Worm (Caenorhabditis elegans): ENCODE measurements around the gene set-23.
A peak's percentile ranks its signal among the peaks of the same experiment; 100 is the strongest.

The set-23 gene

ce11 chrIV:1563476-1564131 lies 37.9 kb upstream of the set-23 start, which contains the start of gene Y41D4B.15:
Y41D4B.15 (plus strand) TSS chrIV:1564081.
- TF ChIP-seq unc-130 (tag; optimal IDR thresholded peaks at IDR 0.05) = no peak
- TF ChIP-seq grh-1 (GFP tag; IDR thresholded peaks at IDR 0.05) = no peak
- no peak for TF ChIP-seq nhr-84 (tag; optimal IDR thresholded peaks at IDR 0.05)
- TF ChIP-seq mab-9 (GFP tag; IDR thresholded peaks at IDR 0.05) = no peak
- TF ChIP-seq dpl-1 (GFP tag; optimal IDR thresholded peaks at IDR 0.05) = no peak
- no peak for TF ChIP-seq lin-14 (GFP tag; optimal IDR thresholded peaks at IDR 0.05)
- TF ChIP-seq fos-1 (tag; optimal IDR thresholded peaks at IDR 0.05) = no peak
- no peak for TF ChIP-seq fkh-8 (tag; optimal IDR thresholded peaks at IDR 0.05)
- TF ChIP-seq unc-30 (tag; optimal IDR thresholded peaks at IDR 0.05) = no peak
- TF ChIP-seq swsn-7 (tag; optimal IDR thresholded peaks at IDR 0.05) = no peak
- no peak for TF ChIP-seq snu-23 (GFP tag; optimal IDR thresholded peaks at IDR 0.05)

- TF ChIP-seq ceh-82 (tag; optimal IDR thresholded peaks at IDR 0.05) (no peak), blmp-1 (tag; optimal IDR thresholded peaks at IDR 0.05) (no peak), snu-23 (GFP tag; optimal IDR thresholded peaks at IDR 0.05) (no peak), pqm-1 (tag; optimal IDR thresholded peaks at IDR 0.05) (no peak), nhr-28 (tag; optimal IDR thresholded peaks at IDR 0.05) (no peak), lsy-2 (tag; optimal IDR thresholded peaks at IDR 0.05) (no peak), nhr-77 (tag; optimal IDR thresholded peaks at IDR 0.05) (no peak), efl-3 (GFP tag; optimal IDR thresholded peaks at IDR 0.05) (no peak), ceh-88 (GFP tag; IDR thresholded peaks at IDR 0.05) (no peak), xbp-1 (tag; optimal IDR thresholded peaks at IDR 0.05) (no peak), ceh-63 (GFP tag; optimal IDR thresholded peaks at IDR 0.05) (no peak), jun-1 (tag; optimal IDR thresholded peaks at IDR 0.05) (no peak), nhr-20 (tag; optimal IDR thresholded peaks at IDR 0.05) (no peak), mef-2 (tag; optimal IDR thresholded peaks at IDR 0.05) (no peak), lin-15B (tag; optimal IDR thresholded peaks at IDR 0.05) (no peak), nhr-76 (tag; optimal IDR thresholded peaks at IDR 0.05) (no peak), efl-1 (optimal IDR thresholded peaks at IDR 0.05) (no peak), efl-1 (GFP tag; optimal IDR thresholded peaks at IDR 0.05 in 1 of 2) (no peak), C16A3.4 (tag; optimal IDR thresholded peaks at IDR 0.05) (no peak)
Measured at ce11 chrIV:1565725-1566124, 35.7 kb upstream of the set-23 start.

- TF ChIP-seq C34B4.2 (tag; optimal IDR thresholded peaks at IDR 0.05) (no peak), unc-30 (tag; optimal IDR thresholded peaks at IDR 0.05) (no peak), lin-15B (tag; optimal IDR thresholded peaks at IDR 0.05) (no peak), ces-1 (GFP tag; optimal IDR thresholded peaks at IDR 0.05) (no peak), mep-1 (tag; optimal IDR thresholded peaks at IDR 0.05) (no peak), grh-1 (GFP tag; IDR thresholded peaks at IDR 0.05) (no peak), ztf-11 (tag; optimal IDR thresholded peaks at IDR 0.05) (no peak), sox-4 (tag; optimal IDR thresholded peaks at IDR 0.05) (no peak), nhr-84 (tag; optimal IDR thresholded peaks at IDR 0.05) (no peak), zag-1 (tag; optimal IDR thresholded peaks at IDR 0.05) (no peak), dpl-1 (GFP tag; optimal IDR thresholded peaks at IDR 0.05) (no peak), sptf-1 (tag; optimal IDR thresholded peaks at IDR 0.05) (no peak)
Measured at ce11 chrIV:1567577-1567976, 33.9 kb upstream of the set-23 start.

- TF ChIP-seq nhr-20 (tag; optimal IDR thresholded peaks at IDR 0.05) (no peak), blmp-1 (tag; optimal IDR thresholded peaks at IDR 0.05) (peak; percentile 60)
Measured at ce11 chrIV:1576731-1577130, 24.7 kb upstream of the set-23 start, which contains the start of gene Y41D4B.14. Y41D4B.14 (plus strand) TSS chrIV:1577031.

ce11 chrIV:1595802-1596201 lies 5.7 kb upstream of the set-23 start, which contains the start of gene npp-8:
npp-8 (minus strand) TSS chrIV:1595824.
- TF ChIP-seq dpl-1 (GFP tag; optimal IDR thresholded peaks at IDR 0.05) (peak; percentile 82 to 85 (median 83)), sptf-1 (tag; optimal IDR thresholded peaks at IDR 0.05) (no peak), lin-35 (GFP tag; optimal IDR thresholded peaks at IDR 0.05) (peak; percentile 82 to 89), aha-1 (tag; optimal IDR thresholded peaks at IDR 0.05) (no peak), lsy-2 (tag; optimal IDR thresholded peaks at IDR 0.05) (peak; percentile 86 to 88), C16A3.4 (tag; optimal IDR thresholded peaks at IDR 0.05) (peak; percentile 79), ceh-8 (GFP tag; optimal IDR thresholded peaks at IDR 0.05) (peak; percentile 86), mdl-1 (tag; optimal IDR thresholded peaks at IDR 0.05) (peak in 1 of 2 experiments; percentile 64), ets-5 (GFP tag; IDR thresholded peaks at IDR 0.05) (no peak), vab-15 (tag; optimal IDR thresholded peaks at IDR 0.05) (peak; percentile 74), hpl-2 (GFP tag; optimal IDR thresholded peaks at IDR 0.05) (peak; percentile 50), ztf-4 (tag; optimal IDR thresholded peaks at IDR 0.05) (peak; percentile 73), ceh-63 (GFP tag; optimal IDR thresholded peaks at IDR 0.05) (no peak), skn-1 (tag; optimal IDR thresholded peaks at IDR 0.05) (peak; percentile 88), lin-15B (tag; optimal IDR thresholded peaks at IDR 0.05) (peak; percentile 80), elt-3 (tag; optimal IDR thresholded peaks at IDR 0.05) (peak in 2 of 6 experiments; percentile 26 to 73), lin-14 (GFP tag; optimal IDR thresholded peaks at IDR 0.05) (no peak)
